Fruit fly (Drosophila melanogaster): ENCODE measurements around the gene CG33635.

Gene CG33635

DNA sequence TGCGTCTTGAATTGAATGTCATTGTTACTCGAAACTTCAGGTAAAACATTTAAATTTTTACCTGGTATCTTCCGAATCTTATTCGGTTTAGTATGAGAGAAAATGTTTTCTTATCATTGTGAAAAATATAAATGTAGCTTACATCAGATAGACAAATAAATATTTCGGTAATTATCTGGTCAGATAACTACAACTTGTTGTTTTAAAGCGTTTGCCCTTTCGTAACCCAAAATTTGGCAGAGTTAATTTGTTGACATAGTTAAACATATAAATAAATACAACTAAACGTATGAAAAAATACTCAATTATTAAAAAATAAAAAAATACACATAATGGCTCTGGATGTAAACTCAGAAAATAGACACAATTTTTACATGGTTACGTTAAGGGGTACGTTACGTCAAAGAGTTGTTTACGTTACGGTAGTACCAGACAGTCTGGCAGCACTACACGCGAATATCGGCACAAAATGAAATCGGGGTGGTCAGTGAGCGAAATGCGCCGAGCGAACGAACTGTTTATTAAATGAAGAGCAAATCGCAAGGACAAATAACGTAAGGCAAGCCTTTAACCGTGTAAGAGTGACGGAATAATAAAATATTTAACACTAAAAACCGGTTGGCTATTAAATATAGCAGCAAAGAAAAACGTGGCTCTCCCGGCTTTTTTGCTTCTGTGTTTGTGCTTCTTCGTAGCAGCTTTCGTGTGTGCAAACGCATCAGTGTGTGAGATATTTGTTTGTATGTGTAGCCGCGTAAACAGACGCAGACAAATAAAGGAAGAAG is 24.1 kb upstream of the CG33635 start:
- TF ChIP-seq EcR (GFP tag; optimal IDR thresholded peaks at IDR 0.05): peak; percentile 82
- peak; percentile 57 for TF ChIP-seq CG4496 (GFP tag; IDR thresholded peaks at IDR 0.05)
- no peak for TF ChIP-seq rn (GFP tag; IDR thresholded peaks at IDR 0.05)
- no peak for TF ChIP-seq CG8301 (tag; optimal IDR thresholded peaks at IDR 0.05)
- TF ChIP-seq CG9948 (tag; optimal IDR thresholded peaks at IDR 0.05): no peak

dm6 chr2L:181020-181419 is 22.6 kb upstream of the CG33635 start:
- TF ChIP-seq Ets98B (GFP tag; IDR thresholded peaks at IDR 0.05) (no peak), gl (tag; optimal IDR thresholded peaks at IDR 0.05) (no peak), D1 (tag; optimal IDR thresholded peaks at IDR 0.05) (no peak), rn (GFP tag; IDR thresholded peaks at IDR 0.05) (no peak), Pif1A (GFP tag; optimal IDR thresholded peaks at IDR 0.05) (no peak), Pif1B (GFP tag; optimal IDR thresholded peaks at IDR 0.05) (no peak), CG8301 (tag; optimal IDR thresholded peaks at IDR 0.05) (no peak), Snoo (tag; optimal IDR thresholded peaks at IDR 0.05) (no peak), CG4496 (GFP tag; IDR thresholded peaks at IDR 0.05) (no peak), CG34367 (tag; optimal IDR thresholded peaks at IDR 0.05) (no peak), CG9948 (tag; optimal IDR thresholded peaks at IDR 0.05) (no peak), CG17806 (tag; optimal IDR thresholded peaks at IDR 0.05) (no peak), CG32121 (GFP tag; IDR thresholded peaks at IDR 0.05) (no peak), CG15710 (tag; optimal IDR thresholded peaks at IDR 0.05) (no peak), fd96Ca (GFP tag; IDR thresholded peaks at IDR 0.05) (no peak), EcR (GFP tag; optimal IDR thresholded peaks at IDR 0.05) (no peak), CG14655 (GFP tag; optimal IDR thresholded peaks at IDR 0.05) (no peak)

- TF ChIP-seq Pif1B (GFP tag; optimal IDR thresholded peaks at IDR 0.05) (no peak), fd96Ca (GFP tag; IDR thresholded peaks at IDR 0.05) (no peak), rn (GFP tag; IDR thresholded peaks at IDR 0.05) (no peak), Ets98B (GFP tag; IDR thresholded peaks at IDR 0.05) (no peak), CG9948 (tag; optimal IDR thresholded peaks at IDR 0.05) (no peak), CG8159 (tag; optimal IDR thresholded peaks at IDR 0.05) (no peak), gl (tag; optimal IDR thresholded peaks at IDR 0.05) (no peak), Snoo (tag; optimal IDR thresholded peaks at IDR 0.05) (no peak), CG12605 (GFP tag; IDR thresholded peaks at IDR 0.05) (no peak), Pif1A (GFP tag; optimal IDR thresholded peaks at IDR 0.05) (no peak), CG8301 (tag; optimal IDR thresholded peaks at IDR 0.05) (no peak)
These were observed 20.7 kb upstream of the CG33635 start for dm6 chr2L:179119-179518.

DNA sequence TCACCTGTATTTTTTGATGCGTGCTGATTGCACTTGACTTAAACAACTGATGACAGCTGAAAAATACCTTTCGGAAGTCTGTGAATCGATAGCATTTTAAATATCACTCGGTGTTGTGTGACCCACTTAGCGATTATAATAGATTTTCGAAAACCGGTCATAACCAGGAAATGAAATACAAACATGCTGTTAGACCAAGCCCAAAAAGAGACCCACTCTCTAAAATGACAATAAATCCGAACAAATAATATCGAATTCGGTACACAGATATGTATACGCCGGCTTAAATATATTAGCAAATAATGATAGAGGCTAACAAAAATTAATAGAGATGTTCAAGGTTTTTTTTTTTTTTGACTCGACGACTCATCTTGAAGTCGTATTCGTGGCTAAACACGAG is 17.3 kb upstream of the CG33635 start:
- TF ChIP-seq CG17806 (tag; optimal IDR thresholded peaks at IDR 0.05) (no peak), CG12605 (GFP tag; IDR thresholded peaks at IDR 0.05) (no peak), fd96Ca (GFP tag; IDR thresholded peaks at IDR 0.05) (no peak), CG34367 (tag; optimal IDR thresholded peaks at IDR 0.05) (no peak), CG10348 (GFP tag; IDR thresholded peaks at IDR 0.05) (no peak), CG4496 (GFP tag; IDR thresholded peaks at IDR 0.05) (no peak), Pif1B (GFP tag; optimal IDR thresholded peaks at IDR 0.05) (no peak), CG8159 (tag; optimal IDR thresholded peaks at IDR 0.05) (no peak), D1 (tag; optimal IDR thresholded peaks at IDR 0.05) (no peak), CG14655 (GFP tag; optimal IDR thresholded peaks at IDR 0.05) (no peak), CG9948 (tag; optimal IDR thresholded peaks at IDR 0.05) (no peak), CG8301 (tag; optimal IDR thresholded peaks at IDR 0.05) (no peak), Ets98B (GFP tag; IDR thresholded peaks at IDR 0.05) (no peak), Pif1A (GFP tag; optimal IDR thresholded peaks at IDR 0.05) (no peak), EcR (GFP tag; optimal IDR thresholded peaks at IDR 0.05) (no peak), rn (GFP tag; IDR thresholded peaks at IDR 0.05) (no peak), CG15710 (tag; optimal IDR thresholded peaks at IDR 0.05) (no peak), gl (tag; optimal IDR thresholded peaks at IDR 0.05) (no peak), CG32121 (GFP tag; IDR thresholded peaks at IDR 0.05) (no peak)

DNA sequence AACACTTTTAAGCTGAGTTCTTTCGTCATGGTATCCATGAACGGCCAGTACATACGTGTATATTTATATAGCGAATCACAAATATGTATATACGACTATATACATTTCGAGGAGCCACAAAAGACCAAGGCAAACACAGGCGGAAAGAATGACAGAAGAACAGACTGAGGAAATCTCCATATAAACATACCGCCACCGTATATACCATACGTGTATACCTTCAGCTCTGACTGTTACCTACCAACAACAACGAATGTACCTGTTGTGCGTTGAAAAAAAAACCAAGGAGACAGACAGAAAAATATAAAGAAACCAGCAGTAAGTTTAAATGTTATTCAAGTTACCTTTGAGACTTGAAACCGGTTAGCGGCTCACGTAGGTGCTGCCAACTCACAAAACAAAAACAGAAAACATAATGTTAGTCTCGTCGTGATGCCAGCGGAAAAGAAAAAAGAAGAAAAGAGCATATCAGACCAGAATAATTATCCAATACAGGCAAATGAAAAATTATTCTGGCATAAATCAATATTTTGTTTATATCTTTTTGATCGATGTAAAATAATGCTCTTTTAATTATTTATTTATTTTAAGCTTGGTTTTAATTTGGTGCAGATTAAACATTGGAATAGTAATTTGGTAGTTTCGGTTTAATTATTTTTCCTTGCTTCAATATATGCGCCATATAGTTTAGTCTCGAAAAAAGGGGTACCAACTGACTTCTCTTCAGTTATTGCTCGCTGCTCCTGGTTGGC is 13.2 kb upstream of the CG33635 start:
- TF ChIP-seq CG8159 (tag; optimal IDR thresholded peaks at IDR 0.05) (peak; percentile 23), CG9948 (tag; optimal IDR thresholded peaks at IDR 0.05) (peak; percentile 36), CG32121 (GFP tag; IDR thresholded peaks at IDR 0.05) (no peak), CG13204 (GFP tag; optimal IDR thresholded peaks at IDR 0.05) (peak; percentile 45), CG10348 (GFP tag; IDR thresholded peaks at IDR 0.05) (no peak), CG15710 (tag; optimal IDR thresholded peaks at IDR 0.05) (peak; percentile 48), Ets98B (GFP tag; IDR thresholded peaks at IDR 0.05) (no peak), rn (GFP tag; IDR thresholded peaks at IDR 0.05) (no peak), EcR (GFP tag; optimal IDR thresholded peaks at IDR 0.05) (peak; percentile 80), D1 (tag; optimal IDR thresholded peaks at IDR 0.05) (no peak), Pif1B (GFP tag; optimal IDR thresholded peaks at IDR 0.05) (peak; percentile 54), fd96Ca (GFP tag; IDR thresholded peaks at IDR 0.05) (no peak), Pif1A (GFP tag; optimal IDR thresholded peaks at IDR 0.05) (peak; percentile 32), CG14655 (GFP tag; optimal IDR thresholded peaks at IDR 0.05) (no peak), gl (tag; optimal IDR thresholded peaks at IDR 0.05) (peak; percentile 52), CG34367 (tag; optimal IDR thresholded peaks at IDR 0.05) (peak; percentile 37), CG12605 (GFP tag; IDR thresholded peaks at IDR 0.05) (peak; percentile 55; the same call in 1 of the 2 replicates), CG17806 (tag; optimal IDR thresholded peaks at IDR 0.05) (peak; percentile 22), Snoo (tag; optimal IDR thresholded peaks at IDR 0.05) (peak; percentile 38), CG4496 (GFP tag; IDR thresholded peaks at IDR 0.05) (no peak), CG8301 (tag; optimal IDR thresholded peaks at IDR 0.05) (peak; percentile 14)
